Worm (Caenorhabditis elegans): ENCODE measurements around the gene Y64G10A.1.

The Y64G10A.1 gene

DNA sequence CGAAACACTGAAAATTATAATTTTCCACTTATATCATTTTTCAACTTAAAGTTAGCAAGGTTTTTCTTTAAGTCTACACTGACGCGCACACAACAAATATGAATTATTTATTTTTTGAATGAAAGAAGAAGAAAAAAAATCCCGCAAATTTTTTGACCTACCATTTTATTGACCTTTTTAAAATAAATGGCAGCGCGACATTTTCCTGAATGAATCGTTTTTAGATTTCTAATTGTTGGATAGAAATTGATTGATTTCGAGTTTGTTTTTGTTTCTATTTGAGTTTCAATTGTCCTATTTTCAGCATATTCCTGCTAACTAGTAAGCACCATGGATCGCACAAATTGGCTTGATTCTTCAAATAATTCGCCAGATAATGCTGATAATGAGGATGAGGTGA lies 45.7 kb downstream of the Y64G10A.1 start, which contains the start of gene K01G12.3:
Gene K01G12.3 (plus strand): TSS at position 301 of the 400 bp plus-strand sequence.
- TF ChIP-seq mml-1 (tag; optimal IDR thresholded peaks at IDR 0.05) (no peak), elt-2 (tag; optimal IDR thresholded peaks at IDR 0.05) (no peak), ceh-16 (tag; optimal IDR thresholded peaks at IDR 0.05) (no peak)

DNA sequence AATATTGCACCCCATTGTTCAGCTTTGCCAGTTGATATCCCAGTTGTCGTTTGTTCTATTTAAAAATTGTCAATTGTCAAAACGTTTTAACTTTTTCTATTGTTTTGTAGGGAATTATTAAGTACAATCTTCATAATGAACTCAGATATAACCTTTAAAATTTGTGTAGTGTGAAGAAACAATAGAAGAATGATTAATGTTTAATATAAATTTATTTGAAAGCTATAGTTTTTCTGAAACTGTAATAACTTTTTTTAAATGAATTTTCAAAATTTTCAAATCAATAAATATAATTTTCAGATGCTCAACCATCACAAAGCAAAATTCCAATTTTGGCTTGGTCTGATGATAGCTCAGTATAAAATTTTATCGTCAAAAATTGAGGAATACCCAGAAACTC lies 47.0 kb downstream of the Y64G10A.1 start, which contains the start of gene K01G12.22:
Gene K01G12.22 (plus strand): TSS at position 301 of the 400 bp plus-strand sequence.
- TF ChIP-seq ceh-16 (tag; optimal IDR thresholded peaks at IDR 0.05) (no peak), nfya-1 (tag; optimal IDR thresholded peaks at IDR 0.05; ENCODE audit: insufficient read depth) (no peak), jun-1 (tag; optimal IDR thresholded peaks at IDR 0.05) (no peak), hmg-11 (tag; optimal IDR thresholded peaks at IDR 0.05) (no peak), ztf-11 (tag; optimal IDR thresholded peaks at IDR 0.05) (no peak)

DNA sequence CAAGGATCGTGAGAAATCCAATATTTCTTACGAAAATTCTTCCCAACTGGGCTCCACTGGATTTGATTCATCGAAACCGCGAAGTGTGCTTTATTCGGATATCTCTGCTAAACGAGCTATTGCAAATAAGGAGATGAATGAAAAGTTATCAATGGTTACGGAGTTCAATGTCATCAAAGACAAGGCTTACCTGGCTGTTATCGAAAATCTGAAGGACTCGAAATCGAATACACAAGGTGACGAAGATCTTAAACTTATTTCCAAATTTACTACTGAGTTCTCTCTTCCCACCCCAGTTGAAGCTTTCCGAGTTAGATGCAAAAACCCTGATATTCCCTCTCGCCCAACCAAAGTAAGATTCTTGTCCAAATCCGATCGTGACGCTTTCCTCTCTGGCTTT lies 52.6 kb downstream of the Y64G10A.1 start:
- no peak for TF ChIP-seq ama-1 (optimal IDR thresholded peaks at IDR 0.05)
